Fruit fly (Drosophila melanogaster): Measurements from ENCODE around the gene CG8003.

Gene CG8003

DNA sequence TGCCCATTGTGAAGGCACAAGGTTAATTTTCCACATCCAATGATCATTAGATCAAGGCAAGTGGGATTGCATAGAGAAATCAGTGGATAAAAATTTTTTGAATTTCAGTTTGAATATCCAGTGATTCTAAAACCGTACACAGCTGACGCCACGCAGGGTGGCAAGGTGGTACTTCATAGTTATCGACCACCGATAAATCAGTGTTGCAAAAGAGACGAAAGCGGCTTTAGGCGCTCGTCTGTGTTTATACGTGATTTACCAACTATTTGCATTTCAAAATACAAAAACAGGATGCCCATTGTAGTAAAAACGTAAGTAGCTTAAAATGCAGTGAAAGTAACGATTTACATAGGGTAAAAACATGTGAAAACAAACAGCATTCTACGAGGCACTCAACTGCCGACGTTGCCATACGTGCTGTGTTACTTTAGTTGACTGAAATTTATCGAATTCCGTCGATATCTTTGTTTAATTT is 30.4 kb upstream of the CG8003 start, which contains the start of the genes CG42535, CG34001 and hay (continued):
- peak; percentile 55 for TF ChIP-seq CG17186 (GFP tag; optimal IDR thresholded peaks at IDR 0.05)
- TF ChIP-seq CHES-1-like (GFP tag; optimal IDR thresholded peaks at IDR 0.05), result peak; percentile 57
- TF ChIP-seq usp (GFP tag; optimal IDR thresholded peaks at IDR 0.05), result no peak
- TF ChIP-seq Atf3 (GFP tag; optimal IDR thresholded peaks at IDR 0.05), result no peak
- no peak for TF ChIP-seq CG3065 (GFP tag; optimal IDR thresholded peaks at IDR 0.05)
- no peak for TF ChIP-seq HLHmδ (GFP tag; optimal IDR thresholded peaks at IDR 0.05)
- TF ChIP-seq Sox102F (GFP tag; optimal IDR thresholded peaks at IDR 0.05), result no peak
- no peak for TF ChIP-seq Atf-2 (GFP tag; optimal IDR thresholded peaks at IDR 0.05)
- no peak for TF ChIP-seq CG3163 (GFP tag; optimal IDR thresholded peaks at IDR 0.05)
- no peak for TF ChIP-seq chm (GFP tag; IDR thresholded peaks at IDR 0.05)
- peak; percentile 7 for TF ChIP-seq CG12391 (tag; optimal IDR thresholded peaks at IDR 0.05)
- peak; percentile 29 for TF ChIP-seq D (optimal IDR thresholded peaks at IDR 0.05)
- no peak for TF ChIP-seq D (GFP tag; optimal IDR thresholded peaks at IDR 0.05)
- peak; percentile 63 for TF ChIP-seq MBD-R2 (GFP tag; IDR thresholded peaks at IDR 0.05)
- TF ChIP-seq cato (GFP tag; optimal IDR thresholded peaks at IDR 0.05; ENCODE audit: borderline replicate concordance), result no peak
- peak; percentile 55 for TF ChIP-seq CG2120 (GFP tag; optimal IDR thresholded peaks at IDR 0.05)
- TF ChIP-seq gt (GFP tag; IDR thresholded peaks at IDR 0.05), result no peak
- peak; percentile 25; the same call in 1 of the 2 replicates for TF ChIP-seq Xrp1 (GFP tag; IDR thresholded peaks at IDR 0.05)
- TF ChIP-seq Gug (GFP tag; IDR thresholded peaks at IDR 0.05), result no peak
- TF ChIP-seq Dek (tag; optimal IDR thresholded peaks at IDR 0.05), result no peak
- peak; percentile 86 for TF ChIP-seq E2f2 (GFP tag; IDR thresholded peaks at IDR 0.05)
- TF ChIP-seq stwl (tag; optimal IDR thresholded peaks at IDR 0.05), result peak; percentile 94
- peak in 1 of 2 experiments; percentile 6 for TF ChIP-seq tll (GFP tag; optimal IDR thresholded peaks at IDR 0.05)
- peak; percentile 58 for TF ChIP-seq CG4617 (GFP tag; optimal IDR thresholded peaks at IDR 0.05; ENCODE audit: borderline replicate concordance)
- peak; percentile 4 for TF ChIP-seq bab2 (GFP tag; optimal IDR thresholded peaks at IDR 0.05)
- TF ChIP-seq CG10366 (GFP tag; IDR thresholded peaks at IDR 0.05), result no peak
- TF ChIP-seq Hr51 (GFP tag; optimal IDR thresholded peaks at IDR 0.05), result no peak
- no peak for TF ChIP-seq CG12299 (tag; optimal IDR thresholded peaks at IDR 0.05)
- TF ChIP-seq zfh1 (GFP tag; IDR thresholded peaks at IDR 0.05), result peak; percentile 9; the same call in 1 of the 3 replicates
- peak; percentile 8 for TF ChIP-seq jumu (GFP tag; optimal IDR thresholded peaks at IDR 0.05)
- no peak for TF ChIP-seq CG17359 (tag; optimal IDR thresholded peaks at IDR 0.05)
- no peak for TF ChIP-seq CG7963 (GFP tag; IDR thresholded peaks at IDR 0.05; ENCODE audit: partially characterized antibody)
- TF ChIP-seq grn (GFP tag; optimal IDR thresholded peaks at IDR 0.05), result no peak
- no peak for TF ChIP-seq CG15269 (tag; optimal IDR thresholded peaks at IDR 0.05)
- TF ChIP-seq phol (tag; optimal IDR thresholded peaks at IDR 0.05), result peak; percentile 43
- peak; percentile 77 for TF ChIP-seq pzg (GFP tag; optimal IDR thresholded peaks at IDR 0.05)
- no peak for TF ChIP-seq Dip3 (GFP tag; optimal IDR thresholded peaks at IDR 0.05)
- TF ChIP-seq CG9797 (GFP tag; optimal IDR thresholded peaks at IDR 0.05), result peak; percentile 5
- TF ChIP-seq Spps (tag; optimal IDR thresholded peaks at IDR 0.05), result no peak
- TF ChIP-seq CG12942 (GFP tag; optimal IDR thresholded peaks at IDR 0.05), result no peak
- TF ChIP-seq CG8944 (GFP tag; optimal IDR thresholded peaks at IDR 0.05), result no peak
- no peak for TF ChIP-seq Jarid2 (GFP tag; optimal IDR thresholded peaks at IDR 0.05)
- no peak for TF ChIP-seq maf-S (GFP tag; optimal IDR thresholded peaks at IDR 0.05)
- peak; percentile 87 for TF ChIP-seq sens (GFP tag)
- no peak for TF ChIP-seq ken (GFP tag; IDR thresholded peaks at IDR 0.05)
- TF ChIP-seq CG3847 (GFP tag; IDR thresholded peaks at IDR 0.05), result peak; percentile 64
- peak; percentile 54 for TF ChIP-seq Ets97D (GFP tag; optimal IDR thresholded peaks at IDR 0.05)
- no peak for TF ChIP-seq CG18599 (GFP tag; optimal IDR thresholded peaks at IDR 0.05)
- TF ChIP-seq scrt (GFP tag; optimal IDR thresholded peaks at IDR 0.05), result no peak
- peak; percentile 50; the same call in 1 of the 2 replicates for TF ChIP-seq CG13287 (GFP tag; IDR thresholded peaks at IDR 0.05; ENCODE audit: partially characterized antibody)
- TF ChIP-seq Xbp1 (GFP tag; optimal IDR thresholded peaks at IDR 0.05), result no peak

Data from whole organism, embryonic.